Worm (Caenorhabditis elegans) whole organism, L2 larva: Measurements from ENCODE around the gene lido-14.

Experiments used
- C34F6.9 ChIP-seq: fragments of 150-350 bp; optimal IDR thresholded peaks from 2 replicates; lab custom pipeline; 2014; ENCODE audit warnings: missing biosample characterization, missing genetic modification characterization
- F13H6.1 ChIP-seq: sonication (generic microtip); optimal IDR thresholded peaks from 2 replicates; lab custom pipeline; 2016; ENCODE audit warnings: missing genetic modification characterization, missing compliant biosample characterization
- R02D3.7 ChIP-seq: fragments of 150-350 bp; optimal IDR thresholded peaks from 2 replicates; lab custom pipeline; 2014; ENCODE audit warnings: missing biosample characterization, missing genetic modification characterization
- Y55F3AM.14 ChIP-seq: fragments of 200-800 bp; sonication (Bioruptor generic); optimal IDR thresholded peaks from 2 replicates; lab custom pipeline; 2018; ENCODE audit warnings: mild to moderate bottlenecking, missing genetic modification characterization, missing compliant biosample characterization
- ZK546.5 ChIP-seq: sonication (generic microtip); optimal IDR thresholded peaks from 2 replicates; lab custom pipeline; 2017; ENCODE audit warnings: missing biosample characterization, missing genetic modification characterization
- alr-1 ChIP-seq: fragments of 150-350 bp; optimal IDR thresholded peaks from 2 replicates; lab custom pipeline; 2014; ENCODE audit warnings: missing biosample characterization, missing genetic modification characterization
- aly-2 ChIP-seq: fragments of 150-350 bp; optimal IDR thresholded peaks from 2 replicates; lab custom pipeline; 2014; ENCODE audit warnings: missing biosample characterization, missing genetic modification characterization
- crh-2 ChIP-seq: sonication (generic microtip); optimal IDR thresholded peaks from 2 replicates; lab custom pipeline; 2017; ENCODE audit warnings: missing biosample characterization, missing genetic modification characterization
- dmd-4 ChIP-seq: sonication (generic microtip); optimal IDR thresholded peaks from 2 replicates; lab custom pipeline; 2017; ENCODE audit warnings: missing biosample characterization, missing genetic modification characterization
- elt-1 ChIP-seq: fragments of 150-350 bp; optimal IDR thresholded peaks from 2 replicates; lab custom pipeline; 2014; ENCODE audit warnings: missing biosample characterization, missing genetic modification characterization
- elt-3 ChIP-seq: sonication (generic microtip); optimal IDR thresholded peaks from 2 replicates; lab custom pipeline; 2017; ENCODE audit warnings: missing biosample characterization, missing genetic modification characterization
- fos-1 ChIP-seq: fragments of 150-350 bp; optimal IDR thresholded peaks from 2 replicates; lab custom pipeline; 2014; ENCODE audit warnings: missing biosample characterization, missing genetic modification characterization
- lin-39 ChIP-seq: fragments of 150-350 bp; optimal IDR thresholded peaks from 2 replicates; lab custom pipeline; 2014; ENCODE audit warnings: missing biosample characterization, missing genetic modification reagents, missing genetic modification characterization
- lsy-2 ChIP-seq, 2 experiments: fragments of 150-350 bp in 1 of 2; sonication (generic microtip) in 1 of 2; optimal IDR thresholded peaks; 2 replicates each; lab custom pipeline; 2014 to 2017; ENCODE audit warnings: missing biosample characterization in 2 of 2, missing genetic modification characterization in 2 of 2
- mab-5 ChIP-seq: fragments of 150-350 bp; optimal IDR thresholded peaks from 2 replicates; lab custom pipeline; 2014; ENCODE audit warnings: missing biosample characterization, missing genetic modification characterization
- mbf-1 ChIP-seq: sonication (generic microtip); optimal IDR thresholded peaks from 2 replicates; lab custom pipeline; 2017; ENCODE audit warnings: missing biosample characterization, missing genetic modification characterization
- nhr-11 ChIP-seq: fragments of 150-350 bp; optimal IDR thresholded peaks from 2 replicates; lab custom pipeline; 2014; ENCODE audit warnings: missing biosample characterization, missing genetic modification characterization
- nhr-12 ChIP-seq: fragments of 150-350 bp; optimal IDR thresholded peaks from 2 replicates; lab custom pipeline; 2014; ENCODE audit warnings: missing biosample characterization, missing genetic modification characterization
- nhr-129 ChIP-seq: fragments of 150-350 bp; optimal IDR thresholded peaks from 2 replicates; lab custom pipeline; 2014; ENCODE audit warnings: missing biosample characterization, missing genetic modification characterization
- nhr-21 ChIP-seq: fragments of 150-350 bp; optimal IDR thresholded peaks from 2 replicates; lab custom pipeline; 2014; ENCODE audit warnings: missing biosample characterization, missing genetic modification characterization
- nhr-237 ChIP-seq: fragments of 150-350 bp; optimal IDR thresholded peaks from 2 replicates; lab custom pipeline; 2014; ENCODE audit warnings: missing biosample characterization, missing genetic modification characterization
- nhr-25 ChIP-seq: fragments of 150-350 bp; sonication (generic microtip); optimal IDR thresholded peaks from 3 replicates; lab custom pipeline; 2014; ENCODE audit warnings: missing biosample characterization, missing genetic modification characterization
- nhr-77 ChIP-seq: fragments of 150-350 bp; optimal IDR thresholded peaks from 2 replicates; lab custom pipeline; 2014; ENCODE audit warnings: missing biosample characterization, missing genetic modification characterization
- peb-1 ChIP-seq: fragments of 150-350 bp; optimal IDR thresholded peaks from 2 replicates; lab custom pipeline; 2014; ENCODE audit warnings: missing biosample characterization, missing genetic modification characterization
- sem-4 ChIP-seq: fragments of 150-350 bp; optimal IDR thresholded peaks from 2 replicates; lab custom pipeline; 2014; ENCODE audit warnings: missing biosample characterization, missing genetic modification reagents, missing genetic modification characterization
- skn-1 ChIP-seq: sonication (generic microtip); optimal IDR thresholded peaks from 2 replicates; lab custom pipeline; 2017; ENCODE audit warnings: missing biosample characterization, missing genetic modification characterization
- snpc-4 ChIP-seq: fragments of 150-350 bp; optimal IDR thresholded peaks from 2 replicates; lab custom pipeline; 2014; ENCODE audit warnings: missing biosample characterization, missing genetic modification characterization
- unc-39 ChIP-seq: fragments of 150-350 bp; optimal IDR thresholded peaks from 2 replicates; lab custom pipeline; 2014; ENCODE audit warnings: missing biosample characterization, missing genetic modification characterization
- zag-1 ChIP-seq: fragments of 150-350 bp; optimal IDR thresholded peaks from 2 replicates; lab custom pipeline; 2014; ENCODE audit warnings: missing biosample characterization, missing genetic modification characterization
- ztf-1 ChIP-seq: fragments of 200-800 bp; sonication (Bioruptor generic); conservative IDR thresholded peaks from 2 replicates; pipeline ENCODE4 v1.3.6; 2022; ENCODE audit warnings: missing genetic modification characterization, missing compliant biosample characterization
- ztf-11 ChIP-seq: sonication (generic microtip); optimal IDR thresholded peaks from 2 replicates; lab custom pipeline; 2017; ENCODE audit warnings: missing biosample characterization, missing genetic modification characterization
- ztf-4 ChIP-seq: fragments of 150-350 bp; optimal IDR thresholded peaks from 2 replicates; lab custom pipeline; 2014; ENCODE audit warnings: missing biosample characterization, missing genetic modification characterization

Gene lido-14

DNA sequence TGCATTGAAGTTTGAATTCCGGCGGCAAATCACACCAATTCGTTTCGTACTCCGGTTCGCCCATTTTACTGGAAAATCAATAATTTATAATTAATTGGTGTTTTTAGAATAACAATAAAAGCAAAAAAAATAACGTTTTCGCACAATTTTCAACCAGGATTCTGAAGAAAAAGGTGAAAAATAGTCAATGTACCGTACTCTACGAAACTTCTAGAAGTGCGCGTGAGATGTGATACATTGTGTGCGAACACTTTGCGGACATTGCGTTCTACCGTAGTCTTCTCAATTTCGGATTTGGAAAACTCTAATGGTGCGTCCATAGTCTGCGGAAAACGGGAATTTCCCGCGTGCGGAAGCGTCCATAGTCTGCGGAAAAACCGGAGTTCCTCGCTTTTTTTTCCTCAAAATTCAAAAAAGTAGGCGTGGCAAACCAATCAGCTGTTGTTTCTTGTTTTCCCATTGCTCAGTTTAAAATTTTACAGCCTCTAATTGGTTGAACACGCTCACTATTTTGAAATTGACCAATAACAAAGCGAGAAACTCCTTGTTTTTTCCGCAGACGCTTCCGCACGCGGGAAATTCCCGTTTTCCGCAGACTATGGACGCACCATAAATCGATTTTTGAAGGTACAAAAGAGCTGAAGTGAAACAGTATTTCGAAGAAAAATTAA, 10.9 kb upstream of the lido-14 start, which contains the start of the genes F14D2.14 and bath-29:
Gene F14D2.14, minus strand, starts transcription at position 51 of the 671 bp plus-strand sequence.
Gene bath-29, plus strand, starts transcription at position 621 of the 671 bp plus-strand sequence.
- no peak for TF ChIP-seq Y55F3AM.14
- TF ChIP-seq dmd-4 (tag; lab: Kevin White, UChicago), result no peak
- TF ChIP-seq ztf-4 (tag; lab: Kevin White, UChicago), result no peak
- TF ChIP-seq, all 48 proteins: peak for 0

DNA sequence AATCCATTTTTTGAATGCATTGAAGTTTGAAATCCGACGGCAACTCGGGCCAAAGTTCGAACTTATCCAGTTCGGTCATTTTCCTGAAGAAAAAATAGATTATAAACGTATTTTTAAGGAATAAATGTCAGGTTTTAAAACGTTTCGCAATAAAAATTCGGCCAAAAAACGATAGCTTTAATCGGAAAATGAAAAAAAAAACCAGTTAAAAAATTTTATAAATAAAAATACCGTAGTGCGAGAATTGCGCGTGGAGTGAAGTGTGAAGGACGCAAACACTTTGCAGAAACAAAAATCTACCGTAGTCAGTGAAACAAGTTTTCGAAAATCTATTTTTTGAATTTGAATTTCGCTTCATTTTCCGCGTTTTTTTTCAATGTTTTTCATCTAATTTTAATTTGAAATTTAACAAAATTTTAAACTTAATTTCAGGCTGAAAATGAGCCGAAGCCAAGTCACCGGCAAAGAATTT, 9.1 kb upstream of the lido-14 start, which contains the start of gene F14D2.8:
Gene F14D2.8, minus strand, starts transcription at position 51 of the 472 bp plus-strand sequence.
- TF ChIP-seq nhr-21 (tag; lab: Kevin White, UChicago), result no peak
- no peak for TF ChIP-seq Y55F3AM.14
- TF ChIP-seq lin-39, result no peak
- TF ChIP-seq R02D3.7 (tag; lab: Kevin White, UChicago), result no peak
- TF ChIP-seq nhr-11 (tag; lab: Kevin White, UChicago), result no peak
- TF ChIP-seq F13H6.1, result no peak
- TF ChIP-seq dmd-4 (tag; lab: Kevin White, UChicago), result no peak
- no peak for TF ChIP-seq elt-3 (tag; lab: Kevin White, UChicago)
- no peak for TF ChIP-seq peb-1 (tag; lab: Kevin White, UChicago)
- TF ChIP-seq, all 48 proteins: peak for 0

DNA sequence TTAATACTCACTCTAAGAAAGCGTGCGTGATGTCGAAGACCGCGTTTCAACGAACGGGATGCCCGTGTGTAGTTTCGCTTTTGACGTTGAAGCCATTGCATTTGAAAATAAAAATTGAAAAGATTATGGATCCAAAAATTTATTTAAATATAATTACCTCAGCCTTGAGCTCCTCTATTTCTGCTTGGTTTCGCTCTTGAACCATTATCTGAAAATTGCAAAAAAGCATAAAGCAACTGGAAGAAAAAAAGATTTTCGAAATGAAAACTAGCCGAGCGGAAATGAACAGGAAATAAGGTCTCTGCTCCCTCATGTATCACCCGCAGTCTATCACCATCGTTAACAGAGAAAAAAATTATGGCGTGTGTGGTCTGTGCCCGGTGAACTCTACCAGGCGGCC, 8.2 kb downstream of the lido-14 start, which contains the start of gene Y49F6C.6:
Gene Y49F6C.6, minus strand, starts transcription at position 101 of the 400 bp plus-strand sequence.
- TF ChIP-seq ZK546.5 (tag; lab: Kevin White, UChicago), result no peak
- TF ChIP-seq nhr-25 (tag; lab: Kevin White, UChicago), result no peak
- TF ChIP-seq ztf-4 (tag; lab: Kevin White, UChicago), result no peak
- TF ChIP-seq ztf-11 (tag; lab: Kevin White, UChicago), result no peak
- no peak for TF ChIP-seq elt-1
- TF ChIP-seq zag-1 (tag; lab: Kevin White, UChicago), result no peak
- TF ChIP-seq alr-1 (tag; lab: Kevin White, UChicago), result no peak
- no peak for TF ChIP-seq fos-1
- no peak for TF ChIP-seq nhr-237
- no peak for TF ChIP-seq lsy-2 (tag; optimal IDR thresholded peaks at IDR 0.05; lab: Kevin White, UChicago)
- no peak for TF ChIP-seq nhr-12 (tag; lab: Kevin White, UChicago)
- no peak for TF ChIP-seq crh-2 (tag; lab: Kevin White, UChicago)
- no peak for TF ChIP-seq peb-1 (tag; lab: Kevin White, UChicago)
- TF ChIP-seq sem-4 (tag; lab: Kevin White, UChicago), result no peak
- no peak for TF ChIP-seq ztf-1 (GFP tag; lab: Robert Waterston, UW)
- TF ChIP-seq R02D3.7 (tag; lab: Kevin White, UChicago), result no peak
- TF ChIP-seq elt-3 (tag; lab: Kevin White, UChicago), result no peak
- TF ChIP-seq nhr-129, result no peak
- TF ChIP-seq nhr-77, result no peak
- TF ChIP-seq, all 48 proteins: peak for 0

DNA sequence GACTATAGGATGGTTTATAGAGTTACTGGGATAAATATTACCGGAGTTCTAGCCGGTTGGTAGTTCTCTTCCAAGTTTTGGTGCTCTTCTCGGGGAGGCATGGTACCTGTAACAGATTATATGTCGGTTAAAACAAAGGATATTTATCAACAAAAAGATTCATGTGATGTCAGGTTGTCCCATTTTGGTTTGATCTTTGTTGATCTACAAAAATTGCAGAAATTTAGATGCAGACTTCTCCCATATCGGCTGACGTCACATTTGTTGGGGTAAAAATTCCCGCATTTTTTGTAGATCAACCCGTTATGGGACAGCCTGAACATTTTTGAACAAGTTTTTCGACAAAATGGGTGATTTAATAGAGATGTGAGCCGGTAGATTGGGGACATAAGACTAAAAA, 9.2 kb downstream of the lido-14 start, which contains the start of gene Y49F6C.7:
Gene Y49F6C.7, minus strand, starts transcription at position 101 of the 400 bp plus-strand sequence.
- no peak for TF ChIP-seq aly-2 (tag; lab: Kevin White, UChicago)
- TF ChIP-seq, all 48 proteins: peak for 0

DNA sequence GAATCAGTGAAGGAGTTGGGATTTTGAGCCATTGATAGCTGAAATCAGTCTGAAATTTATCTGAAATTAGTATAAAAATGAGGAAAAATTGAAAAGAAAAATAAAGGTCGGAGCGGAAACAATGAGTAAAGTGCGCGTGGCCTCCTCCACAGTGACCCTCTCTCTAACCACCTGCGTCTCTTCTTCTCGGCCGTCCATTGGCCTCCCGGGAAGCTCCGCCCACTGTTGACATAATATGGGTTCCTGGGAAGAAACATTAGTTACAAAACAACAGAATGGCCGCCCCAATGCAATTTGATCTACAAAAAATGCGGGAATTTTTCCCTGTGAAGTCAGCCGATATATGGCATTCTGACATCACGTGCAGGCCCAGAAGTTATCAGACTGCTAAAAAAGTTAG, 11.1 kb downstream of the lido-14 start, which contains the start of gene Y49F6C.8:
Gene Y49F6C.8, minus strand, starts transcription at position 51 of the 400 bp plus-strand sequence.
- no peak for TF ChIP-seq ZK546.5 (tag; lab: Kevin White, UChicago)
- TF ChIP-seq C34F6.9 (tag; lab: Kevin White, UChicago), result no peak
- TF ChIP-seq lsy-2 (tag; optimal IDR thresholded peaks at IDR 0.05; lab: Kevin White, UChicago), result peak in 1 of 2 experiments; percentile 41

DNA sequence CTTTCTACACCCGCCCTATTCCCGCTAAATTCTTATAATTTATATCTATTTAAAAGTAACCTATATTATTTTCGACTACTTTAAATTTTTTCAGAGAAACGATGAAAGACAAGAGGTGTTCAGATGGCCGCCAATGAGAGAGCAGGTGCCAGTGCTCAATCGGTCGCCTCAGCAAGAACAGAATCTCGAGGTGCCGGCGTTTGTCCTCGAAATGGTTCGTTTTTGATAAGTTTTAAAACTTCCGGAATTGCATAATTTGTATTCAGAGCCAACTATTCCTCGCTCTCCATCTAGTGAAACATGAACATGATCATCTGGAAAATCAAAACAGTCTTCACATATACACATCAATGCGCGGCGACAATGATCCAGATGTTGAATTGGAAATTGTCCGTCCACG, 12.1 kb downstream of the lido-14 start, which contains the start of gene bath-23:
Gene bath-23, plus strand, starts transcription at position 301 of the 400 bp plus-strand sequence.
- no peak for TF ChIP-seq skn-1
- TF ChIP-seq unc-39 (tag; lab: Kevin White, UChicago), result no peak
- no peak for TF ChIP-seq F13H6.1
- TF ChIP-seq peb-1 (tag; lab: Kevin White, UChicago), result no peak
- no peak for TF ChIP-seq mab-5
- no peak for TF ChIP-seq lsy-2 (tag; optimal IDR thresholded peaks at IDR 0.05; lab: Kevin White, UChicago)
- TF ChIP-seq snpc-4 (tag; lab: Kevin White, UChicago), result no peak
- no peak for TF ChIP-seq mbf-1 (tag; lab: Kevin White, UChicago)
